Fruit fly (Drosophila melanogaster) whole organism, embryonic: ENCODE data around the gene fok.

Source experiments
- Atf3 ChIP-seq: fragments of 200-800 bp; sonication (Bioruptor generic); optimal IDR thresholded peaks from 3 replicates; lab custom pipeline; 2016; ENCODE audit warnings: missing biosample characterization, missing genetic modification characterization
- Bteb2 ChIP-seq: fragments of 200-800 bp; sonication (Bioruptor generic); optimal IDR thresholded peaks from 2 replicates; lab custom pipeline; 2016; ENCODE audit warnings: missing biosample characterization, missing genetic modification characterization
- CG10431 ChIP-seq: fragments of 200-800 bp; sonication (Bioruptor generic); optimal IDR thresholded peaks from 3 replicates; lab custom pipeline; 2018; ENCODE audit warnings: missing biosample characterization, mild to moderate bottlenecking, missing genetic modification characterization
- CG11560 ChIP-seq: fragments of 200-800 bp; sonication (Bioruptor generic); IDR thresholded peaks from 3 replicates; pipeline ENCODE4 v1.3.6; 2022; ENCODE audit warnings: missing biosample characterization, missing genetic modification characterization
- CG12219 ChIP-seq: fragments of 200-800 bp; sonication (Bioruptor generic); optimal IDR thresholded peaks from 3 replicates; lab custom pipeline; 2018; ENCODE audit warnings: missing biosample characterization, mild to moderate bottlenecking, missing genetic modification characterization
- CG12744 ChIP-seq: fragments of 200-800 bp; sonication (Bioruptor generic); optimal IDR thresholded peaks from 2 replicates; lab custom pipeline; 2016; ENCODE audit warnings: missing biosample characterization, missing genetic modification characterization
- CG12769 ChIP-seq: fragments of 200-800 bp; sonication (Bioruptor generic); optimal IDR thresholded peaks from 2 replicates; lab custom pipeline; 2019; ENCODE audit warnings: missing biosample characterization, mild to moderate bottlenecking, missing genetic modification characterization, moderate library complexity
- CG14710 ChIP-seq: fragments of 200-800 bp; sonication (Bioruptor generic); optimal IDR thresholded peaks from 3 replicates; lab custom pipeline; 2019; ENCODE audit warnings: missing biosample characterization, mild to moderate bottlenecking, missing genetic modification characterization, moderate library complexity
- CG14965 ChIP-seq: fragments of 200-800 bp; sonication (Bioruptor generic); optimal IDR thresholded peaks from 2 replicates; lab custom pipeline; 2016; ENCODE audit warnings: missing biosample characterization, missing genetic modification characterization, borderline replicate concordance
- CG15514 ChIP-seq: fragments of 200-800 bp; sonication (Bioruptor generic); optimal IDR thresholded peaks from 3 replicates; lab custom pipeline; 2017; ENCODE audit warnings: missing biosample characterization, missing genetic modification characterization, mild to moderate bottlenecking, moderate library complexity, missing genetic modification reagents
- CG15696 ChIP-seq: fragments of 200-800 bp; sonication (Bioruptor generic); optimal IDR thresholded peaks from 2 replicates; lab custom pipeline; 2019; ENCODE audit warnings: missing biosample characterization, mild to moderate bottlenecking, missing genetic modification characterization, moderate library complexity
- CG17385 ChIP-seq: fragments of 200-800 bp; sonication (Bioruptor generic); optimal IDR thresholded peaks from 3 replicates; lab custom pipeline; 2018; ENCODE audit warnings: missing biosample characterization, mild to moderate bottlenecking, missing genetic modification characterization
- CG17612 ChIP-seq: fragments of 200-800 bp; sonication (Bioruptor generic); IDR thresholded peaks from 2 replicates; pipeline ENCODE4 v1.3.6; 2022; ENCODE audit warnings: missing biosample characterization, missing genetic modification characterization
- CG17912 ChIP-seq: fragments of 200-800 bp; sonication (Bioruptor generic); optimal IDR thresholded peaks from 2 replicates; lab custom pipeline; 2018; ENCODE audit warnings: missing biosample characterization, mild to moderate bottlenecking, missing genetic modification characterization
- CG30431 ChIP-seq: fragments of 200-800 bp; sonication (Bioruptor generic); optimal IDR thresholded peaks from 2 replicates; lab custom pipeline; 2017; ENCODE audit warnings: missing biosample characterization, missing genetic modification characterization
- CG6272 ChIP-seq: fragments of 200-800 bp; sonication (Bioruptor generic); IDR thresholded peaks from 2 replicates; pipeline ENCODE4 v1.3.6; 2022; ENCODE audit warnings: missing biosample characterization, missing genetic modification characterization
- CG7556 ChIP-seq: fragments of 200-800 bp; sonication (Bioruptor generic); optimal IDR thresholded peaks from 2 replicates; lab custom pipeline; 2017; ENCODE audit warnings: missing biosample characterization, mild to moderate bottlenecking, missing genetic modification characterization
- CG7745 ChIP-seq: fragments of 200-800 bp; sonication (Bioruptor generic); optimal IDR thresholded peaks from 2 replicates; lab custom pipeline; 2018; ENCODE audit warnings: missing biosample characterization, mild to moderate bottlenecking, missing genetic modification characterization, moderate library complexity
- CG9437 ChIP-seq: fragments of 200-800 bp; sonication (Bioruptor generic); optimal IDR thresholded peaks from 2 replicates; lab custom pipeline; 2018; ENCODE audit warnings: missing biosample characterization, mild to moderate bottlenecking, missing genetic modification characterization
- CrebB ChIP-seq: fragments of 200-800 bp; sonication (Bioruptor generic); optimal IDR thresholded peaks from 3 replicates; lab custom pipeline; 2018; ENCODE audit warnings: missing biosample characterization, mild to moderate bottlenecking, missing genetic modification characterization
- Dbx ChIP-seq: fragments of 200-800 bp; sonication (Bioruptor generic); IDR thresholded peaks from 3 replicates; pipeline ENCODE4 v1.3.6; 2022; ENCODE audit warnings: missing biosample characterization, missing genetic modification characterization
- Dll ChIP-seq: fragments of 200-800 bp; sonication (Bioruptor generic); IDR thresholded peaks from 4 replicates; pipeline ENCODE4 v1.3.6; 2022; ENCODE audit warnings: missing biosample characterization, missing genetic modification characterization; ENCODE audit not compliant: partially characterized antibody
- Dp ChIP-seq: fragments of 200-800 bp; sonication (Bioruptor generic); optimal IDR thresholded peaks from 2 replicates; lab custom pipeline; 2018; ENCODE audit warnings: missing biosample characterization, mild to moderate bottlenecking, missing genetic modification characterization, moderate library complexity
- Lim3 ChIP-seq: fragments of 200-800 bp; sonication (Bioruptor generic); IDR thresholded peaks from 2 replicates; pipeline ENCODE4 v1.3.6; 2022; ENCODE audit warnings: missing biosample characterization, missing genetic modification characterization
- Lpt ChIP-seq: fragments of >200 bp; optimal IDR thresholded peaks from 2 replicates; lab custom pipeline; 2018; ENCODE audit warnings: missing biosample characterization, missing genetic modification characterization
- Nf-YB ChIP-seq: fragments of 200-800 bp; sonication (Bioruptor generic); optimal IDR thresholded peaks from 3 replicates; lab custom pipeline; 2019; ENCODE audit warnings: missing biosample characterization, mild to moderate bottlenecking, missing genetic modification characterization, moderate library complexity
- PHDP ChIP-seq: fragments of 200-800 bp; sonication (Bioruptor generic); optimal IDR thresholded peaks from 3 replicates; lab custom pipeline; 2018; ENCODE audit warnings: missing biosample characterization, mild to moderate bottlenecking, missing genetic modification characterization, moderate library complexity
- Ptx1 ChIP-seq: fragments of 200-800 bp; sonication (Bioruptor generic); IDR thresholded peaks from 2 replicates; pipeline ENCODE4 v1.3.6; 2022; ENCODE audit warnings: missing biosample characterization, missing genetic modification characterization
- Rfx ChIP-seq: fragments of 200-800 bp; sonication (Bioruptor generic); IDR thresholded peaks from 2 replicates; pipeline ENCODE4 v1.3.6; 2022; ENCODE audit warnings: missing biosample characterization, missing genetic modification characterization
- Sin3A ChIP-seq: fragments of >200 bp; optimal IDR thresholded peaks from 2 replicates; lab custom pipeline; 2018
- Sry-δ ChIP-seq: fragments of 200-800 bp; sonication (Bioruptor generic); optimal IDR thresholded peaks from 2 replicates; lab custom pipeline; 2016; ENCODE audit warnings: missing biosample characterization, missing genetic modification characterization
- danr ChIP-seq: fragments of 200-800 bp; sonication (Bioruptor generic); IDR thresholded peaks from 2 replicates; pipeline ENCODE4 v1.3.6; 2022; ENCODE audit warnings: missing biosample characterization, missing genetic modification characterization
- en ChIP-seq: fragments of 200-800 bp; sonication (Bioruptor generic); optimal IDR thresholded peaks from 2 replicates; lab custom pipeline; 2016; ENCODE audit warnings: missing biosample characterization, missing genetic modification characterization
- fu2 ChIP-seq: fragments of 200-800 bp; sonication (Bioruptor generic); optimal IDR thresholded peaks from 2 replicates; lab custom pipeline; 2016; ENCODE audit warnings: missing biosample characterization, missing genetic modification characterization
- gsb-n ChIP-seq: fragments of 200-800 bp; sonication (Bioruptor generic); optimal IDR thresholded peaks from 3 replicates; lab custom pipeline; 2018; ENCODE audit warnings: missing biosample characterization, mild to moderate bottlenecking, missing genetic modification characterization
- inv ChIP-seq: fragments of 200-800 bp; sonication (Bioruptor generic); IDR thresholded peaks from 2 replicates; pipeline ENCODE4 v1.3.6; 2022; ENCODE audit warnings: missing biosample characterization, missing genetic modification characterization; ENCODE audit not compliant: partially characterized antibody
- jigr1 ChIP-seq: fragments of 200-800 bp; sonication (Bioruptor generic); IDR thresholded peaks from 3 replicates; pipeline ENCODE4 v1.3.6; 2022; ENCODE audit warnings: missing biosample characterization, missing genetic modification characterization
- jumu ChIP-seq: fragments of 200-800 bp; sonication (Bioruptor generic); optimal IDR thresholded peaks from 3 replicates; lab custom pipeline; 2016; ENCODE audit warnings: missing biosample characterization, missing genetic modification characterization
- ken ChIP-seq: fragments of 200-800 bp; sonication (Bioruptor generic); IDR thresholded peaks from 3 replicates; pipeline ENCODE4 v1.3.6; 2022; ENCODE audit warnings: missing biosample characterization, missing genetic modification characterization
- lilli ChIP-seq: fragments of 200-800 bp; sonication (Bioruptor generic); optimal IDR thresholded peaks from 3 replicates; lab custom pipeline; 2016; ENCODE audit warnings: missing biosample characterization, missing genetic modification characterization
- mam ChIP-seq: fragments of 200-800 bp; sonication (Bioruptor generic); optimal IDR thresholded peaks from 3 replicates; lab custom pipeline; 2016; ENCODE audit warnings: missing biosample characterization, missing genetic modification characterization
- oc ChIP-seq: fragments of 200-800 bp; sonication (Bioruptor generic); optimal IDR thresholded peaks from 2 replicates; lab custom pipeline; 2018; ENCODE audit warnings: missing biosample characterization, mild to moderate bottlenecking, missing genetic modification characterization, moderate library complexity
- prd ChIP-seq, 3 experiments: fragments of >200 bp in 2 of 3; fragments of 200-800 bp in 1 of 3; sonication (Bioruptor generic) in 1 of 3; optimal IDR thresholded peaks in 2 of 3; IDR thresholded peaks in 1 of 3; 2 replicates in 2 of 3; 3 replicates in 1 of 3; pipeline versions ENCODE4 v1.3.6 to Lab custom; 2017 to 2022; ENCODE audit warnings: missing biosample characterization in 1 of 3, missing genetic modification characterization in 1 of 3
- row ChIP-seq: fragments of 200-800 bp; sonication (Bioruptor generic); IDR thresholded peaks from 3 replicates; pipeline ENCODE4 v1.3.6; 2022; ENCODE audit warnings: missing biosample characterization, missing genetic modification characterization
- sens-2 ChIP-seq: fragments of 200-800 bp; sonication (Bioruptor generic); IDR thresholded peaks from 2 replicates; pipeline ENCODE4 v1.3.6; 2022; ENCODE audit warnings: missing biosample characterization, missing genetic modification characterization
- shn ChIP-seq: fragments of 200-800 bp; sonication (Bioruptor generic); optimal IDR thresholded peaks from 3 replicates; lab custom pipeline; 2016; ENCODE audit warnings: missing biosample characterization, missing genetic modification characterization
- sima ChIP-seq: fragments of 200-800 bp; sonication (Bioruptor generic); optimal IDR thresholded peaks from 2 replicates; lab custom pipeline; 2016; ENCODE audit warnings: missing biosample characterization, missing genetic modification characterization
- sr ChIP-seq: fragments of 200-800 bp; sonication (Bioruptor generic); IDR thresholded peaks from 3 replicates; pipeline ENCODE4 v1.3.6; 2022; ENCODE audit warnings: missing biosample characterization, missing genetic modification characterization
- tgo ChIP-seq: fragments of 200-800 bp; sonication (Bioruptor generic); IDR thresholded peaks from 3 replicates; pipeline ENCODE4 v1.3.6; 2022; ENCODE audit warnings: missing biosample characterization, missing genetic modification characterization
- unc-4 ChIP-seq: fragments of 200-800 bp; sonication (Bioruptor generic); IDR thresholded peaks from 2 replicates; pipeline ENCODE4 v1.3.6; 2022; ENCODE audit warnings: missing biosample characterization, missing genetic modification characterization; ENCODE audit not compliant: partially characterized antibody

Gene fok

dm6 chr2L:20091094-20091679 is 6.3 kb upstream of the fok start, which contains the start of the genes CG10747 and Pyroxd1 (continued):
- TF ChIP-seq prd (optimal IDR thresholded peaks at IDR 0.05; lab: Kevin White, UChicago) (no peak), prd (GFP tag; IDR thresholded peaks at IDR 0.05; lab: Robert Waterston, UW) (peak; percentile 97), CrebB (tag; lab: Kevin White, UChicago) (peak; percentile 95), Dp (GFP tag; lab: Kevin White, UChicago) (peak; percentile 86), tgo (GFP tag; lab: Robert Waterston, UW) (peak; percentile 98), danr (GFP tag; lab: Robert Waterston, UW) (peak; percentile 93), Bteb2 (peak; percentile 92), Dbx (GFP tag; lab: Robert Waterston, UW) (peak; percentile 96), CG14710 (tag; lab: Kevin White, UChicago) (peak; percentile 95), sr (GFP tag; lab: Robert Waterston, UW) (peak; percentile 73; the same call in 2 of the 3 replicates), row (GFP tag; lab: Robert Waterston, UW) (peak; percentile 99), CG17385 (GFP tag; lab: Kevin White, UChicago) (peak; percentile 94), CG12769 (tag; lab: Kevin White, UChicago) (peak; percentile 97), Atf3 (GFP tag; lab: Kevin White, UChicago) (peak; percentile 87), CG10431 (GFP tag; lab: Kevin White, UChicago) (peak; percentile 89), PHDP (tag; lab: Kevin White, UChicago) (peak; percentile 97), lilli (GFP tag; lab: Kevin White, UChicago) (peak; percentile 98), CG14965 (GFP tag; lab: Kevin White, UChicago) (peak; percentile 62), en (peak; percentile 84), oc (tag; lab: Kevin White, UChicago) (peak; percentile 93), sens-2 (GFP tag; lab: Robert Waterston, UW) (peak; percentile 81), Ptx1 (GFP tag; lab: Robert Waterston, UW) (peak; percentile 98), CG9437 (GFP tag; lab: Kevin White, UChicago) (peak; percentile 94), CG17912 (GFP tag; lab: Kevin White, UChicago) (peak; percentile 93), CG12219 (peak; percentile 96), Lpt (no peak), fu2 (GFP tag; lab: Kevin White, UChicago) (peak; percentile 94), inv (no peak), shn (peak; percentile 96), mam (GFP tag; lab: Kevin White, UChicago) (peak; percentile 97), CG17612 (peak; percentile 90), CG11560 (tag; lab: Robert Waterston, UW) (peak; percentile 90), CG15514 (GFP tag; lab: Kevin White, UChicago) (peak; percentile 89), Sry-δ (peak; percentile 57), CG7745 (tag; lab: Kevin White, UChicago) (no peak), CG15696 (tag; lab: Kevin White, UChicago) (peak; percentile 94), jumu (GFP tag; lab: Kevin White, UChicago) (peak; percentile 93), CG12744 (GFP tag; lab: Kevin White, UChicago) (peak; percentile 95), Rfx (GFP tag; lab: Robert Waterston, UW) (peak; percentile 98), ken (GFP tag; lab: Robert Waterston, UW) (peak; percentile 94), sima (peak; percentile 64), Dll (GFP tag; lab: Robert Waterston, UW) (0 out of 4 replicates have a peak, but pooled peaks have one; percentile 27), Sin3A (lab: Kevin White, UChicago) (no peak), gsb-n (tag; lab: Kevin White, UChicago) (peak; percentile 94), CG6272 (GFP tag; lab: Robert Waterston, UW) (peak; percentile 92), Nf-YB (GFP tag; lab: Kevin White, UChicago) (peak; percentile 86), CG7556 (peak; percentile 97), CG30431 (peak; percentile 94), jigr1 (GFP tag; lab: Robert Waterston, UW) (peak; percentile 93), unc-4 (GFP tag; lab: Robert Waterston, UW) (0 out of 2 replicates have a peak, but pooled peaks have one; percentile 25), Lim3 (GFP tag; lab: Robert Waterston, UW) (peak; percentile 85)
